Worm (Caenorhabditis elegans) whole organism, L1 larva: ENCODE data around the gene srbc-29.

Experiments
- C04F5.9 ChIP-seq: sonication (generic microtip); optimal IDR thresholded peaks from 2 replicates; lab custom pipeline; 2016; ENCODE audit warnings: missing genetic modification characterization, missing compliant biosample characterization
- Y116A8C.19 ChIP-seq: sonication (generic microtip); optimal IDR thresholded peaks from 2 replicates; lab custom pipeline; 2016; ENCODE audit warnings: missing compliant biosample characterization, missing genetic modification characterization, borderline replicate concordance
- alr-1 ChIP-seq: fragments of 200-800 bp; sonication (Bioruptor generic); optimal IDR thresholded peaks from 2 replicates; lab custom pipeline; 2018; ENCODE audit warnings: borderline replicate concordance, mild to moderate bottlenecking, missing genetic modification characterization, missing compliant biosample characterization
- ceh-82 ChIP-seq, 3 experiments: fragments of 150-350 bp in 1 of 3; sonication (generic microtip) in 2 of 3; optimal IDR thresholded peaks; 2 replicates each; lab custom pipeline; 2014 to 2017; ENCODE audit warnings: missing biosample characterization in 3 of 3, missing genetic modification characterization in 3 of 3
- ceh-88 ChIP-seq: fragments of 200-800 bp; sonication (Bioruptor generic); IDR thresholded peaks from 2 replicates; pipeline ENCODE4 v1.3.6; 2022; ENCODE audit warnings: missing genetic modification characterization, missing compliant biosample characterization
- ceh-90 ChIP-seq: sonication (generic microtip); optimal IDR thresholded peaks from 2 replicates; lab custom pipeline; 2016; ENCODE audit warnings: missing genetic modification characterization, missing compliant biosample characterization
- efl-1 ChIP-seq, 4 experiments: fragments of 150-350 bp; optimal IDR thresholded peaks in 3 of 4; peaks in 1 of 4; 1 replicate in 1 of 4; 2 replicates in 3 of 4; lab custom pipeline; 2014; ENCODE audit warnings: missing biosample characterization in 2 of 4, missing genetic modification characterization in 2 of 4, missing genetic modification reagents in 2 of 4
- efl-3 ChIP-seq: fragments of 200-800 bp; sonication (Bioruptor generic); optimal IDR thresholded peaks from 2 replicates; lab custom pipeline; 2018; ENCODE audit warnings: mild to moderate bottlenecking, missing genetic modification characterization, missing compliant biosample characterization
- elt-2 ChIP-seq: sonication (generic microtip); optimal IDR thresholded peaks from 2 replicates; lab custom pipeline; 2016; ENCODE audit warnings: missing genetic modification characterization, mild to moderate bottlenecking, inconsistent platforms, missing compliant biosample characterization, missing genetic modification reagents
- elt-3 ChIP-seq, 6 experiments: fragments of 150-350 bp in 1 of 6; sonication (generic microtip); optimal IDR thresholded peaks; 2 replicates each; lab custom pipeline; 2017 to 2018; ENCODE audit warnings: missing biosample characterization in 6 of 6, missing genetic modification characterization in 6 of 6, inconsistent platforms in 1 of 6
- fkh-10 ChIP-seq: sonication (generic microtip); optimal IDR thresholded peaks from 2 replicates; lab custom pipeline; 2017; ENCODE audit warnings: missing biosample characterization, missing genetic modification reagents, missing genetic modification characterization
- fkh-8 ChIP-seq: sonication (generic microtip); optimal IDR thresholded peaks from 2 replicates; lab custom pipeline; 2016; ENCODE audit warnings: mild to moderate bottlenecking, missing genetic modification characterization, missing compliant biosample characterization
- fos-1 ChIP-seq: fragments of 150-350 bp; optimal IDR thresholded peaks from 2 replicates; lab custom pipeline; 2014; ENCODE audit warnings: missing biosample characterization, missing genetic modification characterization
- grh-1 ChIP-seq: fragments of 200-800 bp; sonication (Bioruptor generic); IDR thresholded peaks from 2 replicates; pipeline ENCODE4 v1.3.6; 2022; ENCODE audit warnings: missing genetic modification reagents, missing genetic modification characterization, missing compliant biosample characterization
- hpl-2 ChIP-seq: fragments of 150-350 bp; optimal IDR thresholded peaks from 2 replicates; lab custom pipeline; 2014; ENCODE audit warnings: missing biosample characterization, missing genetic modification reagents, missing genetic modification characterization
- lin-35 ChIP-seq, 2 experiments: fragments of 150-350 bp; optimal IDR thresholded peaks; 2 replicates each; lab custom pipeline; 2014; ENCODE audit warnings: missing biosample characterization in 2 of 2, missing genetic modification characterization in 2 of 2, missing genetic modification reagents in 2 of 2
- lsy-2 ChIP-seq, 2 experiments: fragments of 150-350 bp; optimal IDR thresholded peaks; 2 replicates each; lab custom pipeline; 2014; ENCODE audit warnings: missing biosample characterization in 2 of 2, missing genetic modification characterization in 2 of 2
- mab-9 ChIP-seq: fragments of 200-800 bp; sonication (Bioruptor generic); IDR thresholded peaks from 2 replicates; pipeline ENCODE4 v1.3.6; 2022; ENCODE audit warnings: missing genetic modification reagents, missing genetic modification characterization, missing compliant biosample characterization
- nhr-12 ChIP-seq: sonication (generic microtip); optimal IDR thresholded peaks from 2 replicates; lab custom pipeline; 2017; ENCODE audit warnings: missing biosample characterization, missing genetic modification characterization
- nhr-19 ChIP-seq: fragments of 200-800 bp; sonication (Bioruptor generic); conservative IDR thresholded peaks from 2 replicates; pipeline ENCODE4 v1.3.6; 2022; ENCODE audit warnings: missing genetic modification characterization, missing compliant biosample characterization
- nhr-20 ChIP-seq: sonication (generic microtip); optimal IDR thresholded peaks from 2 replicates; lab custom pipeline; 2016; ENCODE audit warnings: mild to moderate bottlenecking, missing genetic modification characterization, missing compliant biosample characterization
- nhr-237 ChIP-seq: fragments of 150-350 bp; optimal IDR thresholded peaks from 2 replicates; lab custom pipeline; 2014; ENCODE audit warnings: missing biosample characterization, missing genetic modification characterization
- nhr-28 ChIP-seq: fragments of 150-350 bp; optimal IDR thresholded peaks from 2 replicates; lab custom pipeline; 2014; ENCODE audit warnings: missing biosample characterization, missing genetic modification characterization
- nhr-47 ChIP-seq: sonication (generic microtip); optimal IDR thresholded peaks from 2 replicates; lab custom pipeline; 2016; ENCODE audit warnings: mild to moderate bottlenecking, missing genetic modification characterization, moderate library complexity, missing compliant biosample characterization
- nhr-84 ChIP-seq: sonication (generic microtip); optimal IDR thresholded peaks from 2 replicates; lab custom pipeline; 2017; ENCODE audit warnings: missing biosample characterization, missing genetic modification characterization
- pag-3 ChIP-seq: sonication (generic microtip); optimal IDR thresholded peaks from 2 replicates; lab custom pipeline; 2017; ENCODE audit warnings: missing genetic modification characterization, mild to moderate bottlenecking, missing compliant biosample characterization, antibody characterized with exemption, borderline replicate concordance; ENCODE audit not compliant: insufficient read depth
- skn-1 ChIP-seq: fragments of 150-350 bp; optimal IDR thresholded peaks from 2 replicates; lab custom pipeline; 2014; ENCODE audit warnings: missing biosample characterization, missing genetic modification characterization
- sox-4 ChIP-seq: sonication (generic microtip); optimal IDR thresholded peaks from 2 replicates; lab custom pipeline; 2016; ENCODE audit warnings: missing genetic modification characterization, missing compliant biosample characterization
- tlp-1 ChIP-seq: fragments of 150-350 bp; optimal IDR thresholded peaks from 2 replicates; lab custom pipeline; 2014; ENCODE audit warnings: missing biosample characterization, missing genetic modification characterization
- unc-86 ChIP-seq: sonication (generic microtip); optimal IDR thresholded peaks from 2 replicates; lab custom pipeline; 2016; ENCODE audit warnings: missing genetic modification characterization, missing compliant biosample characterization
- unc-98 ChIP-seq: fragments of 200-800 bp; sonication (Bioruptor generic); IDR thresholded peaks from 2 replicates; pipeline ENCODE4 v1.3.6; 2022; ENCODE audit warnings: missing genetic modification characterization, missing compliant biosample characterization
- vab-15 ChIP-seq: sonication (generic microtip); optimal IDR thresholded peaks from 2 replicates; lab custom pipeline; 2017; ENCODE audit warnings: missing genotype, mild to moderate bottlenecking, missing genetic modification characterization, missing compliant biosample characterization
- xbp-1 ChIP-seq: sonication (generic microtip); optimal IDR thresholded peaks from 2 replicates; lab custom pipeline; 2016; ENCODE audit warnings: missing genetic modification characterization, missing compliant biosample characterization
- zag-1 ChIP-seq: fragments of 150-350 bp; optimal IDR thresholded peaks from 2 replicates; lab custom pipeline; 2014; ENCODE audit warnings: missing biosample characterization, missing genetic modification characterization
- ztf-4 ChIP-seq: fragments of 150-350 bp; optimal IDR thresholded peaks from 2 replicates; lab custom pipeline; 2014; ENCODE audit warnings: missing biosample characterization, missing genetic modification characterization

srbc-29 gene

ce11 chrV:3442609-3443008, 28.1 kb downstream of the srbc-29 start:
- TF ChIP-seq efl-1 (optimal IDR thresholded peaks at IDR 0.05; lab: Kevin White, UChicago) (no peak), efl-1 (GFP tag; optimal IDR thresholded peaks at IDR 0.05 in 1 of 2; lab: Kevin White, UChicago) (peak in 1 of 2 experiments; percentile 71), nhr-20 (tag; lab: Kevin White, UChicago) (no peak)

- TF ChIP-seq vab-15 (no peak), tlp-1 (tag; lab: Kevin White, UChicago) (no peak), skn-1 (tag; lab: Kevin White, UChicago) (no peak)
- TF ChIP-seq, all 84 proteins: peak for 0
Measured at ce11 chrV:3431535-3431990, 39.1 kb downstream of the srbc-29 start, which contains the start of the genes T20D4.19 and srj-9. T20D4.19 (minus strand) TSS chrV:3431635. srj-9 (plus strand) TSS chrV:3431940.

- TF ChIP-seq nhr-47 (tag; lab: Kevin White, UChicago) (no peak), alr-1 (tag; lab: Kevin White, UChicago) (no peak), unc-86 (tag; lab: Kevin White, UChicago) (no peak), ztf-4 (tag; lab: Kevin White, UChicago) (no peak), C04F5.9 (no peak), nhr-237 (no peak), fos-1 (tag; lab: Kevin White, UChicago) (no peak), grh-1 (GFP tag; lab: Robert Waterston, UW) (no peak), nhr-28 (tag; lab: Kevin White, UChicago) (no peak), nhr-84 (tag; lab: Kevin White, UChicago) (no peak), lin-35 (GFP tag; optimal IDR thresholded peaks at IDR 0.05; lab: Kevin White, UChicago) (no peak), unc-98 (no peak), zag-1 (tag; lab: Kevin White, UChicago) (no peak), nhr-12 (tag; lab: Kevin White, UChicago) (no peak), efl-3 (GFP tag; lab: Kevin White, UChicago) (no peak), sox-4 (tag; lab: Kevin White, UChicago) (no peak), mab-9 (GFP tag; lab: Robert Waterston, UW) (no peak)
Measured at ce11 chrV:3428697-3429096, 42.0 kb downstream of the srbc-29 start, which contains the start of gene srab-20. srab-20 (plus strand) TSS chrV:3428997.

- TF ChIP-seq mab-9 (GFP tag; lab: Robert Waterston, UW), result no peak
- no peak for TF ChIP-seq fkh-8 (tag; lab: Kevin White, UChicago)
- no peak for TF ChIP-seq nhr-19
- no peak for TF ChIP-seq ztf-4 (tag; lab: Kevin White, UChicago)
- TF ChIP-seq fkh-10, result no peak
- TF ChIP-seq elt-2, result no peak
- no peak for TF ChIP-seq elt-3 (tag; optimal IDR thresholded peaks at IDR 0.05; lab: Kevin White, UChicago)
- no peak for TF ChIP-seq tlp-1 (tag; lab: Kevin White, UChicago)
- no peak for TF ChIP-seq unc-98
- no peak for TF ChIP-seq Y116A8C.19 (tag; lab: Kevin White, UChicago)
- TF ChIP-seq ceh-90 (tag; lab: Kevin White, UChicago), result no peak
- TF ChIP-seq pag-3, result no peak
- TF ChIP-seq hpl-2 (GFP tag; lab: Kevin White, UChicago), result no peak
- no peak for TF ChIP-seq efl-1 (optimal IDR thresholded peaks at IDR 0.05; lab: Kevin White, UChicago)
- no peak for TF ChIP-seq efl-1 (GFP tag; optimal IDR thresholded peaks at IDR 0.05 in 1 of 2; lab: Kevin White, UChicago)
- TF ChIP-seq xbp-1 (tag; lab: Kevin White, UChicago), result no peak
- TF ChIP-seq lsy-2 (tag; optimal IDR thresholded peaks at IDR 0.05; lab: Kevin White, UChicago), result no peak
- no peak for TF ChIP-seq ceh-82 (tag; optimal IDR thresholded peaks at IDR 0.05; lab: Kevin White, UChicago)
- TF ChIP-seq ceh-88 (GFP tag; lab: Robert Waterston, UW), result no peak
- no peak for TF ChIP-seq efl-3 (GFP tag; lab: Kevin White, UChicago)
Measured at ce11 chrV:3426076-3426475, 44.6 kb downstream of the srbc-29 start, which contains the start of gene srab-22. srab-22 (plus strand) TSS chrV:3426376.
